Fruit fly (Drosophila melanogaster) whole organism, embryonic: ENCODE results near the gene rogdi.

Experiments used
- Adf1 ChIP-seq: fragments of 200-800 bp; sonication (Bioruptor generic); IDR thresholded peaks from 2 replicates; pipeline ENCODE4 v1.3.6; 2022; ENCODE audit warnings: missing biosample characterization, missing genetic modification characterization
- Bdp1 ChIP-seq: fragments of 200-800 bp; sonication (Bioruptor generic); optimal IDR thresholded peaks from 3 replicates; lab custom pipeline; 2016; ENCODE audit warnings: missing biosample characterization, missing genetic modification characterization
- CG13424 ChIP-seq: fragments of 200-800 bp; sonication (Bioruptor generic); optimal IDR thresholded peaks from 2 replicates; lab custom pipeline; 2019; ENCODE audit warnings: missing biosample characterization, mild to moderate bottlenecking, missing genetic modification characterization, moderate library complexity
- CG15269 ChIP-seq: fragments of 200-800 bp; sonication (Bioruptor generic); optimal IDR thresholded peaks from 2 replicates; lab custom pipeline; 2018; ENCODE audit warnings: missing biosample characterization, mild to moderate bottlenecking, missing genetic modification characterization, moderate library complexity
- CG18262 ChIP-seq: fragments of 200-800 bp; optimal IDR thresholded peaks from 3 replicates; lab custom pipeline; 2019; ENCODE audit warnings: missing biosample characterization, mild to moderate bottlenecking, missing genetic modification characterization, moderate library complexity
- CG18619 ChIP-seq: fragments of 200-800 bp; sonication (Bioruptor generic); optimal IDR thresholded peaks from 3 replicates; lab custom pipeline; 2017; ENCODE audit warnings: missing biosample characterization, mild to moderate bottlenecking, missing genetic modification characterization
- CG18764 ChIP-seq: fragments of 200-800 bp; sonication (Bioruptor generic); optimal IDR thresholded peaks from 3 replicates; lab custom pipeline; 2016; ENCODE audit warnings: missing biosample characterization, missing genetic modification characterization
- CG2120 ChIP-seq: fragments of 200-800 bp; sonication (Bioruptor generic); optimal IDR thresholded peaks from 3 replicates; lab custom pipeline; 2016; ENCODE audit warnings: missing biosample characterization, missing genetic modification characterization
- CG32772 ChIP-seq: fragments of 200-800 bp; sonication (Bioruptor generic); IDR thresholded peaks from 2 replicates; pipeline ENCODE4 v1.3.6; 2022; ENCODE audit warnings: missing biosample characterization, missing genetic modification characterization
- CG6175 ChIP-seq: fragments of 200-800 bp; sonication (Bioruptor generic); IDR thresholded peaks from 3 replicates; pipeline ENCODE4 v1.3.6; 2022; ENCODE audit warnings: missing biosample characterization, missing genetic modification characterization
- CG8924 ChIP-seq: fragments of 200-800 bp; optimal IDR thresholded peaks from 3 replicates; lab custom pipeline; 2019; ENCODE audit warnings: missing biosample characterization, mild to moderate bottlenecking, missing genetic modification characterization, moderate library complexity
- CG9727 ChIP-seq: fragments of 200-800 bp; sonication (Bioruptor generic); optimal IDR thresholded peaks from 3 replicates; lab custom pipeline; 2017; ENCODE audit warnings: missing biosample characterization, mild to moderate bottlenecking, missing genetic modification characterization
- CG9932 ChIP-seq: fragments of 200-800 bp; sonication (Bioruptor generic); IDR thresholded peaks from 2 replicates; pipeline ENCODE4 v1.3.6; 2022; ENCODE audit warnings: missing biosample characterization, missing genetic modification characterization
- CoRest ChIP-seq: fragments of 200-800 bp; sonication (Bioruptor generic); optimal IDR thresholded peaks from 3 replicates; lab custom pipeline; 2018; ENCODE audit warnings: missing biosample characterization, mild to moderate bottlenecking, missing genetic modification characterization, moderate library complexity
- Drgx ChIP-seq: fragments of 200-800 bp; sonication (Bioruptor generic); IDR thresholded peaks from 2 replicates; pipeline ENCODE4 v1.3.6; 2022; ENCODE audit warnings: missing biosample characterization, missing genetic modification characterization
- H2.0 ChIP-seq: fragments of 200-800 bp; sonication (Bioruptor generic); IDR thresholded peaks from 2 replicates; pipeline ENCODE4 v1.3.6; 2022; ENCODE audit warnings: missing biosample characterization, missing genetic modification characterization
- HmgZ ChIP-seq: fragments of 200-800 bp; sonication (Bioruptor generic); optimal IDR thresholded peaks from 2 replicates; lab custom pipeline; 2018; ENCODE audit warnings: missing biosample characterization, mild to moderate bottlenecking, missing genetic modification characterization
- Med ChIP-seq: fragments of 200-800 bp; sonication (Bioruptor generic); peaks from one replicate; lab custom pipeline; 2016; ENCODE audit warnings: missing biosample characterization, missing genetic modification characterization, mild to moderate bottlenecking, inconsistent platforms, moderate library complexity
- NFAT ChIP-seq: fragments of 200-800 bp; sonication (Bioruptor generic); IDR thresholded peaks from 2 replicates; pipeline ENCODE4 v1.3.6; 2022; ENCODE audit warnings: missing biosample characterization, missing genetic modification characterization
- NK7.1 ChIP-seq: fragments of 200-800 bp; sonication (Bioruptor generic); optimal IDR thresholded peaks from 3 replicates; lab custom pipeline; 2016; ENCODE audit warnings: missing biosample characterization, missing genetic modification characterization
- Opbp ChIP-seq: fragments of 200-800 bp; sonication (Bioruptor generic); IDR thresholded peaks from 3 replicates; pipeline ENCODE4 v1.3.6; 2022; ENCODE audit warnings: missing biosample characterization, missing genetic modification characterization; ENCODE audit not compliant: partially characterized antibody
- Pdp1 ChIP-seq, 2 experiments: fragments of 200-800 bp; sonication (Bioruptor generic); optimal IDR thresholded peaks; 3 replicates each; lab custom pipeline; 2016; ENCODE audit warnings: missing biosample characterization in 2 of 2, missing genetic modification characterization in 2 of 2, mild to moderate bottlenecking in 1 of 2, moderate library complexity in 1 of 2
- Rfx ChIP-seq: fragments of 200-800 bp; sonication (Bioruptor generic); IDR thresholded peaks from 2 replicates; pipeline ENCODE4 v1.3.6; 2022; ENCODE audit warnings: missing biosample characterization, missing genetic modification characterization
- Sin3A ChIP-seq: fragments of >200 bp; optimal IDR thresholded peaks from 2 replicates; lab custom pipeline; 2018
- Six4 ChIP-seq: fragments of 200-800 bp; sonication (Bioruptor generic); optimal IDR thresholded peaks from 2 replicates; lab custom pipeline; 2016; ENCODE audit warnings: missing biosample characterization, missing genetic modification characterization
- bbx ChIP-seq: fragments of 200-800 bp; sonication (Bioruptor generic); IDR thresholded peaks from 2 replicates; pipeline ENCODE4 v1.3.6; 2022; ENCODE audit warnings: missing biosample characterization, missing genetic modification characterization; ENCODE audit not compliant: partially characterized antibody
- bigmax ChIP-seq: fragments of 200-800 bp; sonication (Bioruptor generic); optimal IDR thresholded peaks from 2 replicates; lab custom pipeline; 2018; ENCODE audit warnings: missing biosample characterization, mild to moderate bottlenecking, missing genetic modification characterization
- chinmo ChIP-seq: fragments of 200-800 bp; sonication (Bioruptor generic); IDR thresholded peaks from 4 replicates; pipeline ENCODE4 v1.3.6; 2022; ENCODE audit warnings: missing biosample characterization, missing genetic modification characterization; ENCODE audit not compliant: partially characterized antibody
- corto ChIP-seq: fragments of 200-800 bp; sonication (Bioruptor generic); optimal IDR thresholded peaks from 2 replicates; lab custom pipeline; 2016; ENCODE audit warnings: missing biosample characterization, mild to moderate bottlenecking, missing genetic modification characterization, moderate library complexity
- cwo ChIP-seq: fragments of 200-800 bp; sonication (Bioruptor generic); optimal IDR thresholded peaks from 3 replicates; lab custom pipeline; 2017; ENCODE audit warnings: missing biosample characterization, missing genetic modification characterization, mild to moderate bottlenecking, moderate library complexity, missing genetic modification reagents
- emc ChIP-seq: fragments of 200-800 bp; sonication (Bioruptor generic); optimal IDR thresholded peaks from 2 replicates; lab custom pipeline; 2016; ENCODE audit warnings: missing biosample characterization, missing genetic modification characterization
- fd96Cb ChIP-seq: fragments of 200-800 bp; sonication (Bioruptor generic); optimal IDR thresholded peaks from 2 replicates; lab custom pipeline; 2018; ENCODE audit warnings: missing biosample characterization, mild to moderate bottlenecking, missing genetic modification characterization, moderate library complexity
- gfzf ChIP-seq: fragments of 200-800 bp; sonication (Bioruptor generic); optimal IDR thresholded peaks from 2 replicates; lab custom pipeline; 2016; ENCODE audit warnings: missing biosample characterization, mild to moderate bottlenecking, missing genetic modification characterization, moderate library complexity
- gt ChIP-seq: fragments of 200-800 bp; sonication (Bioruptor generic); IDR thresholded peaks from 2 replicates; pipeline ENCODE4 v1.3.6; 2022; ENCODE audit warnings: missing biosample characterization, missing genetic modification characterization
- hbn ChIP-seq: fragments of 200-800 bp; sonication (Bioruptor generic); IDR thresholded peaks from 2 replicates; pipeline ENCODE4 v1.3.6; 2022; ENCODE audit warnings: missing biosample characterization, missing genetic modification characterization; ENCODE audit not compliant: partially characterized antibody
- kah ChIP-seq: fragments of 200-800 bp; sonication (Bioruptor generic); optimal IDR thresholded peaks from 2 replicates; lab custom pipeline; 2018; ENCODE audit warnings: missing biosample characterization, mild to moderate bottlenecking, missing genetic modification characterization
- lab ChIP-seq: fragments of 200-800 bp; sonication (Bioruptor generic); optimal IDR thresholded peaks from 3 replicates; lab custom pipeline; 2017; ENCODE audit warnings: missing biosample characterization, missing genetic modification characterization, mild to moderate bottlenecking, moderate library complexity, missing genetic modification reagents
- lbe ChIP-seq: fragments of 200-800 bp; sonication (Bioruptor generic); optimal IDR thresholded peaks from 2 replicates; lab custom pipeline; 2016; ENCODE audit warnings: missing biosample characterization, mild to moderate bottlenecking, missing genetic modification characterization
- nerfin-1 ChIP-seq: fragments of 200-800 bp; sonication (Bioruptor generic); optimal IDR thresholded peaks from 3 replicates; lab custom pipeline; 2019; ENCODE audit warnings: missing biosample characterization, mild to moderate bottlenecking, missing genetic modification characterization, moderate library complexity
- org-1 ChIP-seq: fragments of 200-800 bp; sonication (Bioruptor generic); optimal IDR thresholded peaks from 2 replicates; lab custom pipeline; 2017; ENCODE audit warnings: missing biosample characterization, missing genetic modification characterization
- otp ChIP-seq: fragments of 200-800 bp; sonication (Bioruptor generic); IDR thresholded peaks from 3 replicates; pipeline ENCODE4, ENCODE4 v1.3.6; 2022; ENCODE audit warnings: missing biosample characterization, missing genetic modification characterization
- p53 ChIP-seq: fragments of 200-800 bp; sonication (Bioruptor generic); optimal IDR thresholded peaks from 2 replicates; lab custom pipeline; 2016; ENCODE audit warnings: missing biosample characterization, missing genetic modification characterization
- pum ChIP-seq: fragments of 200-800 bp; sonication (Bioruptor generic); optimal IDR thresholded peaks from 2 replicates; lab custom pipeline; 2016; ENCODE audit warnings: missing biosample characterization, missing genetic modification characterization
- sens ChIP-seq: fragments of 200-800 bp; sonication (Bioruptor generic); peaks from one replicate; lab custom pipeline; 2016; ENCODE audit warnings: missing biosample characterization, missing genetic modification characterization
- so ChIP-seq: fragments of 200-800 bp; sonication (Bioruptor generic); IDR thresholded peaks from 3 replicates; pipeline ENCODE4 v1.3.6; 2022; ENCODE audit warnings: missing biosample characterization, missing genetic modification characterization
- trem ChIP-seq: fragments of 200-800 bp; optimal IDR thresholded peaks from 3 replicates; lab custom pipeline; 2019; ENCODE audit warnings: missing biosample characterization, mild to moderate bottlenecking, missing genetic modification characterization, moderate library complexity
- vvl ChIP-seq: fragments of 200-800 bp; sonication (Bioruptor generic); IDR thresholded peaks from 2 replicates; pipeline ENCODE4 v1.3.6; 2022; ENCODE audit warnings: missing biosample characterization, missing genetic modification characterization
- zen2 ChIP-seq: fragments of 200-800 bp; sonication (Bioruptor generic); IDR thresholded peaks from 3 replicates; pipeline ENCODE4 v1.3.6; 2022; ENCODE audit warnings: missing biosample characterization, missing genetic modification characterization; ENCODE audit not compliant: partially characterized antibody

Gene rogdi

DNA sequence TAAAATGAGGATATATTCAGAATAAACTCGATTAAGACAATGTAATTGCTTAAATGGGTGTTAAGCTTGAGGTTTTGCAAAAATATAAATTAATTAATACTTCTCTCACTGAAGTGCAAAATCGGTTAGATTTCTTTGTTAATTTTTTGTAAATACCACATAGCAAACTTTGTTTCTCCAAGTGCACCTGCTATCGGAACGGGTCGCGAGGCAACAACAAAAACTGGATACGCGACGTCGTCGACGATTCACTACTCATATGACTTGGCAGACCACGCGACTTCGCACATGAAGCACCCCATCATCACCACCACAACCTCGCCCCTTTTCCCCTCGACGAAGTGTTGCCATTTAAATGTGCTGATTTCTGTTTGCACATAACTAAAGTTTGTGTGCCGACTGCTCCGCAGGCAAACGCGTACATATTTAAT, 42.3 kb upstream of the rogdi start (continued):
- TF ChIP-seq pum (GFP tag; lab: Kevin White, UChicago) = no peak
- TF ChIP-seq CG18764 (GFP tag; lab: Kevin White, UChicago) = no peak
- TF ChIP-seq otp (GFP tag; lab: Robert Waterston, UW) = peak; percentile 40; the same call in 1 of the 3 replicates
- no peak for TF ChIP-seq NK7.1
- peak; percentile 13 for TF ChIP-seq CG18619 (GFP tag; lab: Kevin White, UChicago)
- TF ChIP-seq Drgx = peak; percentile 56; the same call in 1 of the 2 replicates
- peak; percentile 7 for TF ChIP-seq CG9727 (GFP tag; lab: Kevin White, UChicago)
- TF ChIP-seq Rfx (GFP tag; lab: Robert Waterston, UW) = peak; percentile 69
- TF ChIP-seq vvl (GFP tag; lab: Robert Waterston, UW) = peak; percentile 53; the same call in 1 of the 2 replicates
- TF ChIP-seq kah = no peak
- TF ChIP-seq hbn (GFP tag; lab: Robert Waterston, UW) = no peak
- TF ChIP-seq CG2120 = peak; percentile 31
- TF ChIP-seq CG13424 (tag; lab: Kevin White, UChicago) = peak; percentile 23
- TF ChIP-seq CG6175 (GFP tag; lab: Robert Waterston, UW) = peak; percentile 36; the same call in 1 of the 3 replicates
- TF ChIP-seq CG18262 = peak; percentile 28
- TF ChIP-seq NFAT (GFP tag; lab: Robert Waterston, UW) = peak; percentile 32; the same call in 1 of the 2 replicates
- peak; percentile 10 for TF ChIP-seq CG8924 (tag; lab: Kevin White, UChicago)
- TF ChIP-seq Six4 = no peak
- peak; percentile 38 for TF ChIP-seq CoRest (tag; lab: Kevin White, UChicago)
- TF ChIP-seq Adf1 (GFP tag; lab: Robert Waterston, UW) = peak; percentile 36; the same call in 1 of the 2 replicates
- TF ChIP-seq Med (GFP tag; lab: Kevin White, UChicago) = peak; percentile 59
- TF ChIP-seq H2.0 = peak; percentile 26; the same call in 1 of the 2 replicates

DNA sequence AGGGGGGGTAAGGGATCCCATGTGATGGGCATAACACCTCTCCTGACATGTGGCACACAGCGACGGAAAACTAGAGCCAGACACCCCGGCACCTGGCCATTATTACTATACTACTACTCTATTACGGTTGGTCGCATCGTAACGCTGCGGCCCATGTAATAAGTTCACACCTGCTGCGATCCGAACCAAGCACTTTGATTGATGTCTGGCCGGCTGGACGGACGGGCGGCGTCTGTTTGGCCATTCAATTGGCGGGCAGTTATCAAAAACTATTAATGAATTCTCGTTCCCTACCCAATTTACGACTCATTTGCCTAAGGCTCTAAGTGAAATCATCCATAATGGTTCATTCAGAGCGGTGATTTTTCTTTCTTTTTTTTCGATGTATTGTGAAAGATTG, 41.8 kb upstream of the rogdi start:
- TF ChIP-seq gt (GFP tag; lab: Robert Waterston, UW) (no peak), bbx (GFP tag; lab: Robert Waterston, UW) (no peak), zen2 (GFP tag; lab: Robert Waterston, UW) (no peak), chinmo (GFP tag; lab: Robert Waterston, UW) (0 out of 4 replicates have a peak, but pooled peaks have one; percentile 29), nerfin-1 (no peak), emc (GFP tag; lab: Kevin White, UChicago) (no peak), corto (GFP tag; lab: Kevin White, UChicago) (no peak), Opbp (GFP tag; lab: Robert Waterston, UW) (no peak), lbe (GFP tag; lab: Kevin White, UChicago) (no peak), Pdp1 (GFP tag; optimal IDR thresholded peaks at IDR 0.05; lab: Kevin White, UChicago) (peak in 1 of 2 experiments; percentile 8), Sin3A (lab: Kevin White, UChicago) (no peak), HmgZ (tag; lab: Kevin White, UChicago) (no peak), fd96Cb (tag; lab: Kevin White, UChicago) (no peak), CG6175 (GFP tag; lab: Robert Waterston, UW) (0 out of 3 replicates have a peak, but pooled peaks have one; percentile 2), cwo (GFP tag; lab: Kevin White, UChicago) (peak; percentile 42), bigmax (GFP tag; lab: Kevin White, UChicago) (no peak), sens (no peak), Med (GFP tag; lab: Kevin White, UChicago) (peak; percentile 50), CG32772 (GFP tag; lab: Robert Waterston, UW) (no peak), so (GFP tag; lab: Robert Waterston, UW) (no peak), CG9932 (GFP tag; lab: Robert Waterston, UW) (no peak), lab (peak; percentile 62), pum (GFP tag; lab: Kevin White, UChicago) (no peak), CG15269 (tag; lab: Kevin White, UChicago) (no peak), org-1 (no peak), gfzf (GFP tag; lab: Kevin White, UChicago) (no peak), trem (no peak), Bdp1 (GFP tag; lab: Kevin White, UChicago) (no peak), p53 (no peak)
